Fruit fly (Drosophila melanogaster) whole organism, embryonic: ENCODE results near the gene Ifrd1.

Experiments
- Atf3 ChIP-seq: fragments of 200-800 bp; sonication (Bioruptor generic); optimal IDR thresholded peaks from 3 replicates; lab custom pipeline; 2016; ENCODE audit warnings: missing biosample characterization, missing genetic modification characterization
- Awh ChIP-seq: fragments of 200-800 bp; sonication (Bioruptor generic); IDR thresholded peaks from 2 replicates; pipeline ENCODE4, ENCODE4 v1.3.6; 2022; ENCODE audit warnings: missing biosample characterization, missing genetic modification characterization
- Bdp1 ChIP-seq: fragments of 200-800 bp; sonication (Bioruptor generic); optimal IDR thresholded peaks from 3 replicates; lab custom pipeline; 2016; ENCODE audit warnings: missing biosample characterization, missing genetic modification characterization
- CG10565 ChIP-seq: fragments of 200-800 bp; sonication (Bioruptor generic); optimal IDR thresholded peaks from 3 replicates; lab custom pipeline; 2016; ENCODE audit warnings: missing biosample characterization, mild to moderate bottlenecking, missing genetic modification characterization
- CG11723 ChIP-seq: fragments of 200-800 bp; sonication (Bioruptor generic); optimal IDR thresholded peaks from 2 replicates; lab custom pipeline; 2017; ENCODE audit warnings: missing biosample characterization, mild to moderate bottlenecking, missing genetic modification characterization
- CG12104 ChIP-seq: fragments of 200-800 bp; sonication (Bioruptor generic); optimal IDR thresholded peaks from 3 replicates; lab custom pipeline; 2016; ENCODE audit warnings: missing biosample characterization, missing genetic modification characterization
- CG15269 ChIP-seq: fragments of 200-800 bp; sonication (Bioruptor generic); optimal IDR thresholded peaks from 2 replicates; lab custom pipeline; 2018; ENCODE audit warnings: missing biosample characterization, mild to moderate bottlenecking, missing genetic modification characterization, moderate library complexity
- CG16813 ChIP-seq: fragments of 200-800 bp; sonication (Bioruptor generic); IDR thresholded peaks from 3 replicates; pipeline ENCODE4 v1.3.6; 2022; ENCODE audit warnings: missing biosample characterization, missing genetic modification characterization; ENCODE audit not compliant: partially characterized antibody
- CG18619 ChIP-seq: fragments of 200-800 bp; sonication (Bioruptor generic); optimal IDR thresholded peaks from 3 replicates; lab custom pipeline; 2017; ENCODE audit warnings: missing biosample characterization, mild to moderate bottlenecking, missing genetic modification characterization
- CG31441 ChIP-seq: fragments of 200-800 bp; sonication (Bioruptor generic); IDR thresholded peaks from 2 replicates; pipeline ENCODE4 v1.3.6; 2022; ENCODE audit warnings: missing biosample characterization, missing genetic modification characterization
- CG43689 ChIP-seq: fragments of 200-800 bp; sonication (Bioruptor generic); IDR thresholded peaks from 2 replicates; pipeline ENCODE4 v1.3.6; 2022; ENCODE audit warnings: missing biosample characterization, missing genetic modification characterization
- CG6175 ChIP-seq: fragments of 200-800 bp; sonication (Bioruptor generic); IDR thresholded peaks from 3 replicates; pipeline ENCODE4 v1.3.6; 2022; ENCODE audit warnings: missing biosample characterization, missing genetic modification characterization
- CG7786 ChIP-seq: fragments of 200-800 bp; sonication (Bioruptor generic); optimal IDR thresholded peaks from 2 replicates; lab custom pipeline; 2016; ENCODE audit warnings: missing biosample characterization, missing genetic modification characterization
- CG7987 ChIP-seq: fragments of 200-800 bp; sonication (Bioruptor generic); optimal IDR thresholded peaks from 2 replicates; lab custom pipeline; 2018; ENCODE audit warnings: missing biosample characterization, mild to moderate bottlenecking, missing genetic modification characterization, moderate library complexity
- CG8089 ChIP-seq: fragments of 200-800 bp; sonication (Bioruptor generic); optimal IDR thresholded peaks from 3 replicates; lab custom pipeline; 2016; ENCODE audit warnings: missing biosample characterization, missing genetic modification characterization
- CG8765 ChIP-seq: fragments of 200-800 bp; sonication (Bioruptor generic); IDR thresholded peaks from 2 replicates; pipeline ENCODE4 v1.3.6; 2022; ENCODE audit warnings: missing biosample characterization, missing genetic modification characterization
- CG9932 ChIP-seq: fragments of 200-800 bp; sonication (Bioruptor generic); IDR thresholded peaks from 2 replicates; pipeline ENCODE4 v1.3.6; 2022; ENCODE audit warnings: missing biosample characterization, missing genetic modification characterization
- CTCF ChIP-seq: fragments of 200-800 bp; sonication (Bioruptor generic); optimal IDR thresholded peaks from 2 replicates; lab custom pipeline; 2017; ENCODE audit warnings: missing biosample characterization, mild to moderate bottlenecking, missing genetic modification characterization, moderate library complexity
- Dad ChIP-seq: fragments of 200-800 bp; sonication (Bioruptor generic); optimal IDR thresholded peaks from 3 replicates; lab custom pipeline; 2016; ENCODE audit warnings: missing biosample characterization, missing genetic modification characterization
- E2f1 ChIP-seq: fragments of 200-800 bp; sonication (Bioruptor generic); IDR thresholded peaks from 2 replicates; pipeline ENCODE4 v1.3.6; 2022; ENCODE audit warnings: missing biosample characterization, missing genetic modification characterization
- E2f2 ChIP-seq: fragments of 200-800 bp; sonication (Bioruptor generic); IDR thresholded peaks from 2 replicates; pipeline ENCODE4 v1.3.6; 2022; ENCODE audit warnings: missing biosample characterization, missing genetic modification characterization
- Fer1 ChIP-seq: fragments of 200-800 bp; sonication (Bioruptor generic); optimal IDR thresholded peaks from 2 replicates; lab custom pipeline; 2017; ENCODE audit warnings: missing biosample characterization, mild to moderate bottlenecking, missing genetic modification characterization
- HLH3B ChIP-seq: fragments of 200-800 bp; sonication (Bioruptor generic); IDR thresholded peaks from 2 replicates; pipeline ENCODE4 v1.3.6; 2022; ENCODE audit warnings: missing biosample characterization, missing genetic modification characterization
- Hey ChIP-seq: fragments of 200-800 bp; sonication (Bioruptor generic); optimal IDR thresholded peaks from 3 replicates; lab custom pipeline; 2018; ENCODE audit warnings: missing biosample characterization, mild to moderate bottlenecking, missing genetic modification characterization
- Hmx ChIP-seq: fragments of 200-800 bp; sonication (Bioruptor generic); optimal IDR thresholded peaks from 2 replicates; lab custom pipeline; 2016; ENCODE audit warnings: missing biosample characterization, missing genetic modification characterization
- Hr51 ChIP-seq, 2 experiments: fragments of 200-800 bp; sonication (Bioruptor generic); optimal IDR thresholded peaks; 2 replicates in 1 of 2; 3 replicates in 1 of 2; lab custom pipeline; 2016 to 2018; ENCODE audit warnings: missing biosample characterization in 2 of 2, missing genetic modification characterization in 2 of 2, mild to moderate bottlenecking in 1 of 2, moderate library complexity in 1 of 2
- Lim3 ChIP-seq: fragments of 200-800 bp; sonication (Bioruptor generic); IDR thresholded peaks from 2 replicates; pipeline ENCODE4 v1.3.6; 2022; ENCODE audit warnings: missing biosample characterization, missing genetic modification characterization
- MTF-1 ChIP-seq: fragments of 200-800 bp; sonication (Bioruptor generic); optimal IDR thresholded peaks from 2 replicates; lab custom pipeline; 2018; ENCODE audit warnings: missing biosample characterization, mild to moderate bottlenecking, missing genetic modification characterization, borderline replicate concordance
- Mad ChIP-seq: fragments of 200-800 bp; sonication (Bioruptor generic); optimal IDR thresholded peaks from 2 replicates; lab custom pipeline; 2016; ENCODE audit warnings: missing biosample characterization, missing genetic modification characterization
- Ptx1 ChIP-seq: fragments of 200-800 bp; sonication (Bioruptor generic); IDR thresholded peaks from 2 replicates; pipeline ENCODE4 v1.3.6; 2022; ENCODE audit warnings: missing biosample characterization, missing genetic modification characterization
- Rfx ChIP-seq: fragments of 200-800 bp; sonication (Bioruptor generic); IDR thresholded peaks from 2 replicates; pipeline ENCODE4 v1.3.6; 2022; ENCODE audit warnings: missing biosample characterization, missing genetic modification characterization
- az2 ChIP-seq: fragments of 200-800 bp; sonication (Bioruptor generic); optimal IDR thresholded peaks from 3 replicates; lab custom pipeline; 2016; ENCODE audit warnings: missing biosample characterization, missing genetic modification characterization
- bcd ChIP-seq: fragments of 200-800 bp; sonication (Bioruptor generic); optimal IDR thresholded peaks from 2 replicates; lab custom pipeline; 2017; ENCODE audit warnings: missing biosample characterization, mild to moderate bottlenecking, missing genetic modification characterization
- cg ChIP-seq: fragments of 200-800 bp; sonication (Bioruptor generic); optimal IDR thresholded peaks from 3 replicates; lab custom pipeline; 2019; ENCODE audit warnings: missing biosample characterization, mild to moderate bottlenecking, missing genetic modification characterization, moderate library complexity
- chinmo ChIP-seq: fragments of 200-800 bp; sonication (Bioruptor generic); IDR thresholded peaks from 4 replicates; pipeline ENCODE4 v1.3.6; 2022; ENCODE audit warnings: missing biosample characterization, missing genetic modification characterization; ENCODE audit not compliant: partially characterized antibody
- chm ChIP-seq: fragments of 200-800 bp; sonication (Bioruptor generic); IDR thresholded peaks from 2 replicates; pipeline ENCODE4 v1.3.6; 2022; ENCODE audit warnings: missing biosample characterization, missing genetic modification characterization
- gem ChIP-seq: fragments of 200-800 bp; sonication (Bioruptor generic); optimal IDR thresholded peaks from 2 replicates; lab custom pipeline; 2019; ENCODE audit warnings: missing biosample characterization, mild to moderate bottlenecking, missing genetic modification characterization, moderate library complexity
- gt ChIP-seq: fragments of 200-800 bp; sonication (Bioruptor generic); IDR thresholded peaks from 2 replicates; pipeline ENCODE4 v1.3.6; 2022; ENCODE audit warnings: missing biosample characterization, missing genetic modification characterization
- kah ChIP-seq: fragments of 200-800 bp; sonication (Bioruptor generic); optimal IDR thresholded peaks from 2 replicates; lab custom pipeline; 2018; ENCODE audit warnings: missing biosample characterization, mild to moderate bottlenecking, missing genetic modification characterization
- lmd ChIP-seq: fragments of 200-800 bp; sonication (Bioruptor generic); IDR thresholded peaks from 2 replicates; pipeline ENCODE4 v1.3.6; 2022; ENCODE audit warnings: missing biosample characterization, missing genetic modification characterization
- lola ChIP-seq, 3 experiments: fragments of >200 bp in 2 of 3; fragments of 200-800 bp in 1 of 3; sonication (Bioruptor generic) in 1 of 3; optimal IDR thresholded peaks; 2 replicates each; lab custom pipeline; 2017 to 2019; ENCODE audit warnings: missing biosample characterization in 3 of 3, missing genetic modification characterization in 3 of 3, mild to moderate bottlenecking in 1 of 3, moderate library complexity in 1 of 3
- mirr ChIP-seq: fragments of 200-800 bp; sonication (Bioruptor generic); optimal IDR thresholded peaks from 3 replicates; lab custom pipeline; 2018; ENCODE audit warnings: missing biosample characterization, mild to moderate bottlenecking, missing genetic modification characterization
- nom ChIP-seq: fragments of 200-800 bp; sonication (Bioruptor generic); optimal IDR thresholded peaks from 2 replicates; lab custom pipeline; 2017; ENCODE audit warnings: missing biosample characterization, missing genetic modification characterization, mild to moderate bottlenecking, moderate library complexity, missing genetic modification reagents
- pho ChIP-seq: fragments of 200-800 bp; sonication (Bioruptor generic); optimal IDR thresholded peaks from 2 replicates; lab custom pipeline; 2016; ENCODE audit warnings: missing biosample characterization, missing genetic modification characterization
- row ChIP-seq: fragments of 200-800 bp; sonication (Bioruptor generic); IDR thresholded peaks from 3 replicates; pipeline ENCODE4 v1.3.6; 2022; ENCODE audit warnings: missing biosample characterization, missing genetic modification characterization
- scrt ChIP-seq: fragments of 200-800 bp; sonication (Bioruptor generic); optimal IDR thresholded peaks from 2 replicates; lab custom pipeline; 2018; ENCODE audit warnings: missing biosample characterization, mild to moderate bottlenecking, missing genetic modification characterization, moderate library complexity
- sr ChIP-seq: fragments of 200-800 bp; sonication (Bioruptor generic); IDR thresholded peaks from 3 replicates; pipeline ENCODE4 v1.3.6; 2022; ENCODE audit warnings: missing biosample characterization, missing genetic modification characterization
- ssp ChIP-seq: fragments of 200-800 bp; sonication (Bioruptor generic); IDR thresholded peaks from 2 replicates; pipeline ENCODE4 v1.3.6; 2022; ENCODE audit warnings: missing biosample characterization, missing genetic modification characterization
- tap ChIP-seq: fragments of 200-800 bp; optimal IDR thresholded peaks from 3 replicates; lab custom pipeline; 2019; ENCODE audit warnings: missing biosample characterization, mild to moderate bottlenecking, missing genetic modification characterization, moderate library complexity
- tio ChIP-seq: fragments of 200-800 bp; sonication (Bioruptor generic); optimal IDR thresholded peaks from 2 replicates; lab custom pipeline; 2017; ENCODE audit warnings: missing biosample characterization, missing genetic modification characterization, inconsistent platforms

Ifrd1 gene

dm6 chr2L:2872968-2873728, 1.1 kb downstream of the Ifrd1 start (continued):
- no peak for TF ChIP-seq cg (GFP tag; lab: Kevin White, UChicago)
- 0 out of 2 replicates have a peak, but pooled peaks have one; percentile 34 for TF ChIP-seq HLH3B (GFP tag; lab: Robert Waterston, UW)
- TF ChIP-seq Hmx (GFP tag; lab: Kevin White, UChicago): no peak
- peak; percentile 41 to 54 for TF ChIP-seq Hr51 (GFP tag; optimal IDR thresholded peaks at IDR 0.05; lab: Kevin White, UChicago)
- no peak for TF ChIP-seq CG12104
- TF ChIP-seq CG6175 (GFP tag; lab: Robert Waterston, UW): no peak
- TF ChIP-seq sr (GFP tag; lab: Robert Waterston, UW): peak; percentile 66; the same call in 1 of the 3 replicates
- TF ChIP-seq mirr (GFP tag; lab: Kevin White, UChicago): no peak
- TF ChIP-seq row: peak; percentile 49; the same call in 2 of the 3 replicates
- no peak for TF ChIP-seq CTCF
- TF ChIP-seq E2f1 (GFP tag; lab: Robert Waterston, UW): no peak
- TF ChIP-seq CG9932 (GFP tag; lab: Robert Waterston, UW): 0 out of 2 replicates have a peak, but pooled peaks have one; percentile 24
- no peak for TF ChIP-seq CG8765
- TF ChIP-seq Awh (GFP tag; lab: Robert Waterston, UW): no peak
- no peak for TF ChIP-seq az2 (GFP tag; lab: Kevin White, UChicago)
- TF ChIP-seq CG43689 (GFP tag; lab: Robert Waterston, UW): no peak
- no peak for TF ChIP-seq gt
- peak; percentile 33 for TF ChIP-seq CG8089 (GFP tag; lab: Kevin White, UChicago)
- TF ChIP-seq Hey: no peak
- TF ChIP-seq pho (GFP tag; lab: Kevin White, UChicago): no peak
- no peak for TF ChIP-seq CG16813 (GFP tag; lab: Robert Waterston, UW)
- no peak for TF ChIP-seq scrt (GFP tag; lab: Kevin White, UChicago)
- no peak for TF ChIP-seq Dad (GFP tag; lab: Kevin White, UChicago)
- no peak for TF ChIP-seq tap (tag; lab: Kevin White, UChicago)
- no peak for TF ChIP-seq ssp
- TF ChIP-seq CG11723: no peak
- TF ChIP-seq E2f2 (GFP tag; lab: Robert Waterston, UW): peak; percentile 10; the same call in 1 of the 2 replicates
- peak; percentile 40 for TF ChIP-seq gem (tag; lab: Kevin White, UChicago)
- TF ChIP-seq Rfx (GFP tag; lab: Robert Waterston, UW): peak; percentile 58
- TF ChIP-seq Atf3 (GFP tag; lab: Kevin White, UChicago): no peak
- no peak for TF ChIP-seq CG31441 (GFP tag; lab: Robert Waterston, UW)
- no peak for TF ChIP-seq CG18619 (GFP tag; lab: Kevin White, UChicago)
- no peak for TF ChIP-seq CG7987 (GFP tag; lab: Kevin White, UChicago)
- no peak for TF ChIP-seq tio (GFP tag; lab: Kevin White, UChicago)
- no peak for TF ChIP-seq Bdp1 (GFP tag; lab: Kevin White, UChicago)
- TF ChIP-seq MTF-1 (GFP tag; lab: Kevin White, UChicago): no peak
- no peak for TF ChIP-seq nom
- peak; percentile 44; the same call in 1 of the 2 replicates for TF ChIP-seq Ptx1 (GFP tag; lab: Robert Waterston, UW)
- no peak for TF ChIP-seq bcd (GFP tag; lab: Kevin White, UChicago)
- TF ChIP-seq Lim3 (GFP tag; lab: Robert Waterston, UW): no peak
- peak; percentile 79; the same call in 2 of the 4 replicates for TF ChIP-seq chinmo (GFP tag; lab: Robert Waterston, UW)
- TF ChIP-seq CG10565 (GFP tag; lab: Kevin White, UChicago): no peak
- TF ChIP-seq kah (GFP tag; lab: Kevin White, UChicago): peak; percentile 13
- peak; percentile 41 for TF ChIP-seq CG15269 (tag; lab: Kevin White, UChicago)
- 0 out of 2 replicates have a peak, but pooled peaks have one; percentile 29 for TF ChIP-seq chm
- no peak for TF ChIP-seq lola (GFP tag; optimal IDR thresholded peaks at IDR 0.05; lab: Kevin White, UChicago)
- peak; percentile 9 for TF ChIP-seq CG7786 (GFP tag; lab: Kevin White, UChicago)
- no peak for TF ChIP-seq Fer1
- no peak for TF ChIP-seq Mad (GFP tag; lab: Kevin White, UChicago)
- peak; percentile 23; the same call in 1 of the 2 replicates for TF ChIP-seq lmd
